Fruit fly (Drosophila melanogaster) whole organism, pupa: ENCODE measurements around the gene t-Grip84.

Experiments
- CG14655 ChIP-seq: fragments of 200-800 bp; sonication (Bioruptor generic); optimal IDR thresholded peaks from 3 replicates; lab custom pipeline; 2017; ENCODE audit warnings: mild to moderate bottlenecking, missing biosample characterization, missing genetic modification reagents, missing genetic modification characterization
- CG32121 ChIP-seq: fragments of 200-800 bp; sonication (Bioruptor generic); IDR thresholded peaks from 2 replicates; pipeline ENCODE4 v1.3.6; 2022; ENCODE audit warnings: missing biosample characterization, missing genetic modification characterization
- CG4496 ChIP-seq: fragments of 200-800 bp; sonication (Bioruptor generic); IDR thresholded peaks from 3 replicates; pipeline ENCODE4 v1.3.6; 2022; ENCODE audit warnings: missing biosample characterization, missing genetic modification characterization
- EcR ChIP-seq: fragments of 200-800 bp; sonication (Bioruptor generic); optimal IDR thresholded peaks from 3 replicates; lab custom pipeline; 2019; ENCODE audit warnings: missing biosample characterization, missing genetic modification characterization, mild to moderate bottlenecking, moderate library complexity, missing genetic modification reagents
- Pif1A ChIP-seq: fragments of 200-800 bp; sonication (Bioruptor generic); optimal IDR thresholded peaks from 3 replicates; lab custom pipeline; 2016; ENCODE audit warnings: missing biosample characterization, missing genetic modification characterization
- Pif1B ChIP-seq: fragments of 200-800 bp; sonication (Bioruptor generic); optimal IDR thresholded peaks from 3 replicates; lab custom pipeline; 2016; ENCODE audit warnings: missing biosample characterization, missing genetic modification characterization
- gl ChIP-seq: fragments of 200-800 bp; sonication (Bioruptor generic); optimal IDR thresholded peaks from 2 replicates; lab custom pipeline; 2018; ENCODE audit warnings: missing biosample characterization, mild to moderate bottlenecking, missing genetic modification characterization

DNA sequence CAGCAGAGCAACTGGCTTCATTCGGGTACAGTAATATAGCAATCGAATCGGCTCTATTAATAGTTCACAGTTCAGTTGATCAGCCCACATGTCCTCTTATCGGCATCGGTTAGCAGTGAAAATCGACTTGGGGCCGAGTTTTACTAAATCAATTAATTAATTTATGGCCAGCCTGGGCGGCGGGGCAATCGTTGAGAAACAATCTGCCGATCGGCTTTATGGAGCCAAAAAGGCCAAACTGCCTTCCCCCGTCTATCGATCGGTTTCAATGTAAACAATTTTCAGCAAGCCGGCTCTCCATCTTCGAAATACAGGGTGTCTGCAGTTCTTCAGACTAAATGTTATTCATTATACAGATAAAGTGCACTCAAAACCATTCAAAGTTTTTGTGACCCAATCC is 42.8 kb upstream of the t-Grip84 start:
- TF ChIP-seq EcR, result no peak
- no peak for TF ChIP-seq gl (tag; lab: Kevin White, UChicago)
- no peak for TF ChIP-seq Pif1A (GFP tag; lab: Kevin White, UChicago)
- no peak for TF ChIP-seq Pif1B (GFP tag; lab: Kevin White, UChicago)
- TF ChIP-seq CG32121, result no peak
- TF ChIP-seq CG4496, result no peak
- TF ChIP-seq CG14655 (GFP tag; lab: Kevin White, UChicago), result no peak
